Fruit fly (Drosophila melanogaster): ENCODE data around the gene CG14200.
A peak's percentile ranks its signal among the peaks of the same experiment; 100 is the strongest.

The CG14200 gene

dm6 chrX:19495611-19496583 lies 592 bp downstream of the CG14200 start (continued):
- TF ChIP-seq CG10654 (GFP tag; optimal IDR thresholded peaks at IDR 0.05) (peak; percentile 32), dpn (GFP tag; optimal IDR thresholded peaks at IDR 0.05) (peak; percentile 46 to 47), Xrp1 (GFP tag; IDR thresholded peaks at IDR 0.05) (peak; percentile 62), wdn (GFP tag; IDR thresholded peaks at IDR 0.05) (0 out of 2 replicates have a peak, but pooled peaks have one; percentile 47), CG8290 (GFP tag; optimal IDR thresholded peaks at IDR 0.05) (no peak), CG8290 (tag; optimal IDR thresholded peaks at IDR 0.05) (peak in 1 of 2 experiments; percentile 93), disco-r (GFP tag; optimal IDR thresholded peaks at IDR 0.05) (peak; percentile 34), CG14860 (GFP tag; IDR thresholded peaks at IDR 0.05; ENCODE audit: partially characterized antibody) (no peak), CG6854 (GFP tag; optimal IDR thresholded peaks at IDR 0.05) (peak; percentile 37), CG31388 (GFP tag; optimal IDR thresholded peaks at IDR 0.05) (no peak), Fer2 (tag; optimal IDR thresholded peaks at IDR 0.05) (peak; percentile 28), CG8359 (GFP tag; optimal IDR thresholded peaks at IDR 0.05; ENCODE audit: borderline replicate concordance) (no peak), Chrac-16 (GFP tag; optimal IDR thresholded peaks at IDR 0.05) (peak; percentile 22), CG3847 (GFP tag; IDR thresholded peaks at IDR 0.05) (peak; percentile 51), Hand (GFP tag; optimal IDR thresholded peaks at IDR 0.05) (peak; percentile 43), CG8388 (GFP tag; optimal IDR thresholded peaks at IDR 0.05) (peak; percentile 53), Rx (GFP tag; IDR thresholded peaks at IDR 0.05) (peak; percentile 34; the same call in 1 of the 2 replicates), CG11093 (GFP tag; IDR thresholded peaks at IDR 0.05) (no peak), CG3726 (GFP tag; IDR thresholded peaks at IDR 0.05) (no peak), CG6654 (GFP tag; optimal IDR thresholded peaks at IDR 0.05) (peak; percentile 19), CG10147 (GFP tag; optimal IDR thresholded peaks at IDR 0.05) (peak; percentile 9), D19A (tag; optimal IDR thresholded peaks at IDR 0.05) (peak; percentile 30), tin (GFP tag; optimal IDR thresholded peaks at IDR 0.05) (peak; percentile 40), ab (GFP tag; optimal IDR thresholded peaks at IDR 0.05) (no peak), CG6272 (GFP tag; IDR thresholded peaks at IDR 0.05) (no peak), grau (tag; optimal IDR thresholded peaks at IDR 0.05) (peak; percentile 74), stc (GFP tag; IDR thresholded peaks at IDR 0.05) (peak; percentile 52), tap (tag; optimal IDR thresholded peaks at IDR 0.05) (peak; percentile 46), CG6175 (GFP tag; IDR thresholded peaks at IDR 0.05) (no peak), prd (optimal IDR thresholded peaks at IDR 0.05) (no peak), prd (GFP tag; IDR thresholded peaks at IDR 0.05) (peak; percentile 60), Ets97D (GFP tag; optimal IDR thresholded peaks at IDR 0.05) (no peak), CG33557 (GFP tag; optimal IDR thresholded peaks at IDR 0.05) (no peak), pum (GFP tag; optimal IDR thresholded peaks at IDR 0.05) (peak; percentile 67), maf-S (GFP tag; optimal IDR thresholded peaks at IDR 0.05) (peak; percentile 36), CG8478 (optimal IDR thresholded peaks at IDR 0.05) (peak; percentile 94), dan (GFP tag; IDR thresholded peaks at IDR 0.05) (no peak), CG17361 (GFP tag; IDR thresholded peaks at IDR 0.05) (peak; percentile 43; the same call in 1 of the 3 replicates), lilli (GFP tag; optimal IDR thresholded peaks at IDR 0.05) (peak; percentile 70), NK7.1 (GFP tag; optimal IDR thresholded peaks at IDR 0.05) (peak; percentile 59), CG10274 (GFP tag; optimal IDR thresholded peaks at IDR 0.05) (peak; percentile 37), mirr (GFP tag; optimal IDR thresholded peaks at IDR 0.05) (peak; percentile 42), C15 (GFP tag; IDR thresholded peaks at IDR 0.05) (no peak), nerfin-2 (GFP tag; IDR thresholded peaks at IDR 0.05; ENCODE audit: partially characterized antibody) (no peak), CG18764 (GFP tag; optimal IDR thresholded peaks at IDR 0.05) (no peak), Scr (GFP tag; IDR thresholded peaks at IDR 0.05; ENCODE audit: partially characterized antibody) (no peak), ato (GFP tag; IDR thresholded peaks at IDR 0.05; ENCODE audit: partially characterized antibody) (no peak), CG7556 (GFP tag; optimal IDR thresholded peaks at IDR 0.05) (peak; percentile 48), ATbp (GFP tag; optimal IDR thresholded peaks at IDR 0.05) (peak; percentile 61)
